Worm (Caenorhabditis elegans) whole organism, mixed stage, embryonic: ENCODE measurements around the gene acr-16.

Experiments
- M03D4.4 ChIP-seq: sonication (generic microtip); optimal IDR thresholded peaks from 2 replicates; lab custom pipeline; 2017; ENCODE audit warnings: mild to moderate bottlenecking, missing genetic modification characterization, missing compliant biosample characterization
- bed-3 ChIP-seq: fragments of 200-800 bp; sonication (Bioruptor generic); optimal IDR thresholded peaks from 3 replicates; lab custom pipeline; 2018; ENCODE audit warnings: mild to moderate bottlenecking, missing genetic modification characterization, moderate library complexity, missing compliant biosample characterization
- blmp-1 ChIP-seq: fragments of 150-350 bp; optimal IDR thresholded peaks from 2 replicates; lab custom pipeline; 2014; ENCODE audit warnings: missing biosample characterization, missing genetic modification characterization
- ceh-39 ChIP-seq: fragments of 150-350 bp; optimal IDR thresholded peaks from 2 replicates; lab custom pipeline; 2014; ENCODE audit warnings: missing biosample characterization, missing genetic modification characterization
- ceh-43 ChIP-seq: fragments of 200-800 bp; sonication (Bioruptor generic); optimal IDR thresholded peaks from 2 replicates; lab custom pipeline; 2018; ENCODE audit warnings: mild to moderate bottlenecking, missing genetic modification characterization, moderate library complexity, missing compliant biosample characterization
- ces-1 ChIP-seq: fragments of 150-350 bp; optimal IDR thresholded peaks from 2 replicates; lab custom pipeline; 2014; ENCODE audit warnings: missing biosample characterization, missing genetic modification reagents, missing genetic modification characterization
- cnd-1 ChIP-seq: fragments of 200-800 bp; sonication (Bioruptor generic); optimal IDR thresholded peaks from 2 replicates; lab custom pipeline; 2018; ENCODE audit warnings: mild to moderate bottlenecking, missing genetic modification characterization, missing compliant biosample characterization
- drap-1 ChIP-seq: fragments of 200-800 bp; sonication (Bioruptor generic); optimal IDR thresholded peaks from 3 replicates; lab custom pipeline; 2018; ENCODE audit warnings: mild to moderate bottlenecking, missing genetic modification characterization, missing compliant biosample characterization
- elt-1 ChIP-seq: sonication (generic microtip); optimal IDR thresholded peaks from 2 replicates; lab custom pipeline; 2017; ENCODE audit warnings: missing genetic modification characterization, mild to moderate bottlenecking, missing compliant biosample characterization, antibody characterized with exemption, moderate library complexity, borderline replicate concordance; ENCODE audit not compliant: insufficient read depth
- elt-3 ChIP-seq: fragments of 150-350 bp; optimal IDR thresholded peaks from 2 replicates; lab custom pipeline; 2014; ENCODE audit warnings: missing biosample characterization, missing genetic modification characterization
- flh-1 ChIP-seq: fragments of 200-800 bp; sonication (Bioruptor generic); optimal IDR thresholded peaks from 2 replicates; lab custom pipeline; 2018; ENCODE audit warnings: mild to moderate bottlenecking, missing genetic modification characterization, moderate library complexity, missing compliant biosample characterization
- ham-2 ChIP-seq: fragments of 200-800 bp; sonication (Bioruptor generic); optimal IDR thresholded peaks from 2 replicates; lab custom pipeline; 2018; ENCODE audit warnings: mild to moderate bottlenecking, missing genetic modification characterization, missing compliant biosample characterization
- hlh-1 ChIP-seq: fragments of 150-350 bp; optimal IDR thresholded peaks from 2 replicates; lab custom pipeline; 2014; ENCODE audit warnings: missing biosample characterization, missing genetic modification reagents, missing genetic modification characterization
- lin-13 ChIP-seq: fragments of 150-350 bp; optimal IDR thresholded peaks from 2 replicates; lab custom pipeline; 2014; ENCODE audit warnings: missing biosample characterization, missing genetic modification characterization
- lin-32 ChIP-seq: fragments of 200-800 bp; sonication (Bioruptor generic); optimal IDR thresholded peaks from 2 replicates; lab custom pipeline; 2018; ENCODE audit warnings: mild to moderate bottlenecking, missing genetic modification characterization, missing compliant biosample characterization
- lsy-2 ChIP-seq: fragments of 150-350 bp; optimal IDR thresholded peaks from 2 replicates; lab custom pipeline; 2014; ENCODE audit warnings: missing biosample characterization, missing genetic modification characterization
- mab-5 ChIP-seq: fragments of 150-350 bp; optimal IDR thresholded peaks from 2 replicates; lab custom pipeline; 2014; ENCODE audit warnings: missing biosample characterization, missing genetic modification characterization
- mep-1 ChIP-seq: fragments of 150-350 bp; optimal IDR thresholded peaks from 2 replicates; lab custom pipeline; 2017; ENCODE audit warnings: missing biosample characterization, missing genetic modification reagents, missing genetic modification characterization, inconsistent platforms
- mls-2 ChIP-seq: sonication (generic microtip); optimal IDR thresholded peaks from 2 replicates; lab custom pipeline; 2016; ENCODE audit warnings: mild to moderate bottlenecking, missing genetic modification characterization, moderate library complexity, missing compliant biosample characterization
- nhr-12 ChIP-seq: fragments of 150-350 bp; optimal IDR thresholded peaks from 2 replicates; lab custom pipeline; 2014; ENCODE audit warnings: missing biosample characterization, missing genetic modification characterization
- nhr-2 ChIP-seq: fragments of 150-350 bp; optimal IDR thresholded peaks from 2 replicates; lab custom pipeline; 2014; ENCODE audit warnings: missing biosample characterization, missing genetic modification characterization
- nhr-237 ChIP-seq: fragments of 150-350 bp; optimal IDR thresholded peaks from 2 replicates; lab custom pipeline; 2014; ENCODE audit warnings: missing biosample characterization, missing genetic modification characterization
- nhr-76 ChIP-seq: sonication (generic microtip); optimal IDR thresholded peaks from 2 replicates; lab custom pipeline; 2017; ENCODE audit warnings: missing biosample characterization, missing genetic modification characterization
- pha-4 ChIP-seq: fragments of 150-350 bp; optimal IDR thresholded peaks from 2 replicates; lab custom pipeline; 2018; ENCODE audit warnings: missing biosample characterization, missing genetic modification reagents, missing genetic modification characterization
- sem-2 ChIP-seq: fragments of 200-800 bp; sonication (Bioruptor generic); optimal IDR thresholded peaks from 2 replicates; lab custom pipeline; 2018; ENCODE audit warnings: mild to moderate bottlenecking, missing genetic modification characterization, missing compliant biosample characterization
- snpc-4 ChIP-seq: fragments of 150-350 bp; optimal IDR thresholded peaks from 2 replicates; lab custom pipeline; 2014; ENCODE audit warnings: missing biosample characterization, missing genetic modification characterization
- sptf-1 ChIP-seq: sonication (generic microtip); optimal IDR thresholded peaks from 2 replicates; lab custom pipeline; 2017; ENCODE audit warnings: mild to moderate bottlenecking, missing genetic modification characterization, moderate library complexity, missing compliant biosample characterization
- tbx-8 ChIP-seq: fragments of 200-800 bp; sonication (Bioruptor generic); optimal IDR thresholded peaks from 2 replicates; lab custom pipeline; 2018; ENCODE audit warnings: mild to moderate bottlenecking, missing genetic modification characterization, moderate library complexity, missing compliant biosample characterization
- unc-120 ChIP-seq: sonication (generic microtip); optimal IDR thresholded peaks from 2 replicates; lab custom pipeline; 2017; ENCODE audit warnings: missing genetic modification characterization, missing compliant biosample characterization; ENCODE audit not compliant: poor library complexity, severe bottlenecking
- unc-39 ChIP-seq: fragments of 150-350 bp; optimal IDR thresholded peaks from 2 replicates; lab custom pipeline; 2014; ENCODE audit warnings: missing biosample characterization, missing genetic modification characterization
- unc-62 ChIP-seq: fragments of 150-350 bp; optimal IDR thresholded peaks from 2 replicates; lab custom pipeline; 2014; ENCODE audit warnings: missing biosample characterization, missing genetic modification reagents, missing genetic modification characterization
- zip-8 ChIP-seq: fragments of 150-350 bp; optimal IDR thresholded peaks from 2 replicates; lab custom pipeline; 2014; ENCODE audit warnings: missing biosample characterization, missing genetic modification characterization
- ztf-11 ChIP-seq: fragments of 150-350 bp; optimal IDR thresholded peaks from 2 replicates; lab custom pipeline; 2014; ENCODE audit warnings: missing biosample characterization, missing genetic modification characterization

Gene acr-16

ce11 chrV:8586472-8586871, 25.5 kb downstream of the acr-16 start:
- no peak for TF ChIP-seq ceh-39 (tag; lab: Kevin White, UChicago)
- no peak for TF ChIP-seq elt-3 (tag; lab: Kevin White, UChicago)
- TF ChIP-seq lin-13 (tag; lab: Kevin White, UChicago) = no peak
- no peak for TF ChIP-seq mep-1 (tag; lab: Kevin White, UChicago)
- TF ChIP-seq lsy-2 (tag; lab: Kevin White, UChicago) = no peak
- no peak for TF ChIP-seq ces-1 (GFP tag; lab: Kevin White, UChicago)
- TF ChIP-seq sptf-1 (tag; lab: Kevin White, UChicago) = no peak
- no peak for TF ChIP-seq snpc-4 (tag; lab: Kevin White, UChicago)
- no peak for TF ChIP-seq cnd-1
- TF ChIP-seq pha-4 (tag; lab: Kevin White, UChicago) = no peak
- TF ChIP-seq drap-1 = no peak

ce11 chrV:8586920-8587319, 25.9 kb downstream of the acr-16 start:
- TF ChIP-seq elt-3 (tag; lab: Kevin White, UChicago) (peak; percentile 51), ztf-11 (tag; lab: Kevin White, UChicago) (no peak)
- TF ChIP-seq, all 35 proteins: peak for 1

ce11 chrV:8588079-8588478, 27.1 kb downstream of the acr-16 start, which contains the start of gene C10B5.3:
TSS of gene C10B5.3 (minus strand) at chrV:8588179.
- TF ChIP-seq zip-8 (tag; lab: Kevin White, UChicago) (no peak), nhr-237 (tag; lab: Kevin White, UChicago) (no peak), elt-3 (tag; lab: Kevin White, UChicago) (no peak), hlh-1 (tag; lab: Kevin White, UChicago) (no peak), M03D4.4 (tag; lab: Kevin White, UChicago) (no peak), sem-2 (GFP tag; lab: Kevin White, UChicago) (no peak), mls-2 (tag; lab: Kevin White, UChicago) (no peak), ceh-43 (no peak), mep-1 (tag; lab: Kevin White, UChicago) (no peak), nhr-2 (no peak), pha-4 (tag; lab: Kevin White, UChicago) (no peak), lin-13 (tag; lab: Kevin White, UChicago) (no peak), sptf-1 (tag; lab: Kevin White, UChicago) (no peak), unc-120 (tag; lab: Kevin White, UChicago) (no peak), cnd-1 (no peak), nhr-12 (no peak), ham-2 (GFP tag; lab: Kevin White, UChicago) (no peak)

- no peak for TF ChIP-seq unc-120 (tag; lab: Kevin White, UChicago)
- no peak for TF ChIP-seq cnd-1
- TF ChIP-seq nhr-12 = no peak
- TF ChIP-seq mep-1 (tag; lab: Kevin White, UChicago) = no peak
- TF ChIP-seq blmp-1 (tag; lab: Kevin White, UChicago) = no peak
- no peak for TF ChIP-seq elt-3 (tag; lab: Kevin White, UChicago)
- no peak for TF ChIP-seq pha-4 (tag; lab: Kevin White, UChicago)
- peak; percentile 59 for TF ChIP-seq unc-62 (GFP tag; lab: Kevin White, UChicago)
- TF ChIP-seq unc-39 (tag; lab: Kevin White, UChicago) = no peak
- TF ChIP-seq mab-5 (tag; lab: Kevin White, UChicago) = no peak
- TF ChIP-seq nhr-2 = no peak
- peak; percentile 86 for TF ChIP-seq ces-1 (GFP tag; lab: Kevin White, UChicago)
- no peak for TF ChIP-seq lin-32 (GFP tag; lab: Kevin White, UChicago)
- no peak for TF ChIP-seq nhr-76 (tag; lab: Kevin White, UChicago)
Measured at ce11 chrV:8592691-8593307, 31.8 kb downstream of the acr-16 start.

ce11 chrV:8594105-8594964, 33.3 kb downstream of the acr-16 start, which contains the start of gene tag-196:
TSS of gene tag-196 (plus strand) at chrV:8594914.
- TF ChIP-seq sem-2 (GFP tag; lab: Kevin White, UChicago) = no peak
- TF ChIP-seq lsy-2 (tag; lab: Kevin White, UChicago) = no peak
- TF ChIP-seq mab-5 (tag; lab: Kevin White, UChicago) = no peak
- peak; percentile 20 for TF ChIP-seq unc-120 (tag; lab: Kevin White, UChicago)
- TF ChIP-seq ham-2 (GFP tag; lab: Kevin White, UChicago) = no peak
- TF ChIP-seq mep-1 (tag; lab: Kevin White, UChicago) = no peak
- no peak for TF ChIP-seq unc-39 (tag; lab: Kevin White, UChicago)
- no peak for TF ChIP-seq bed-3
- TF ChIP-seq unc-62 (GFP tag; lab: Kevin White, UChicago) = peak; percentile 11
- no peak for TF ChIP-seq lin-32 (GFP tag; lab: Kevin White, UChicago)
- TF ChIP-seq blmp-1 (tag; lab: Kevin White, UChicago) = no peak
- TF ChIP-seq cnd-1 = peak; percentile 10
- peak; percentile 94 for TF ChIP-seq hlh-1 (tag; lab: Kevin White, UChicago)
- no peak for TF ChIP-seq ceh-39 (tag; lab: Kevin White, UChicago)
- TF ChIP-seq ztf-11 (tag; lab: Kevin White, UChicago) = no peak
- no peak for TF ChIP-seq nhr-237 (tag; lab: Kevin White, UChicago)
- TF ChIP-seq lin-13 (tag; lab: Kevin White, UChicago) = no peak
- TF ChIP-seq nhr-2 = peak; percentile 11
- TF ChIP-seq flh-1 = no peak
- no peak for TF ChIP-seq nhr-76 (tag; lab: Kevin White, UChicago)
- TF ChIP-seq drap-1 = no peak
- TF ChIP-seq tbx-8 (GFP tag; lab: Kevin White, UChicago) = no peak
- no peak for TF ChIP-seq pha-4 (tag; lab: Kevin White, UChicago)
- no peak for TF ChIP-seq elt-3 (tag; lab: Kevin White, UChicago)
- TF ChIP-seq elt-1 (tag; lab: Kevin White, UChicago) = no peak
- no peak for TF ChIP-seq ceh-43
- no peak for TF ChIP-seq M03D4.4 (tag; lab: Kevin White, UChicago)
- TF ChIP-seq nhr-12 = no peak
- TF ChIP-seq mls-2 (tag; lab: Kevin White, UChicago) = no peak
- TF ChIP-seq ces-1 (GFP tag; lab: Kevin White, UChicago) = peak; percentile 95
